Fruit fly (Drosophila melanogaster): Measurements from ENCODE around the gene Cdk12.

The Cdk12 gene

dm6 chr3L:21507354-21507928, 8.7 kb upstream of the Cdk12 start, which contains the start of the genes Glg1 and M6 (continued):
- peak; percentile 75 for TF ChIP-seq CG12155 (GFP tag; optimal IDR thresholded peaks at IDR 0.05)
- no peak for TF ChIP-seq CG7745 (tag; optimal IDR thresholded peaks at IDR 0.05)
- no peak for TF ChIP-seq CG12299 (tag; optimal IDR thresholded peaks at IDR 0.05)
- peak; percentile 51 for TF ChIP-seq Elba2 (GFP tag; optimal IDR thresholded peaks at IDR 0.05)
- TF ChIP-seq ttk (GFP tag; IDR thresholded peaks at IDR 0.05), result no peak
- no peak for TF ChIP-seq run (tag; optimal IDR thresholded peaks at IDR 0.05)
- no peak for TF ChIP-seq pan (optimal IDR thresholded peaks at IDR 0.05)
- TF ChIP-seq pan (GFP tag; optimal IDR thresholded peaks at IDR 0.05 in 1 of 2, IDR thresholded peaks at IDR 0.05 in 1 of 2), result peak in 1 of 2 experiments; percentile 43
- TF ChIP-seq ab (GFP tag; optimal IDR thresholded peaks at IDR 0.05), result peak; percentile 13
- TF ChIP-seq en (GFP tag; optimal IDR thresholded peaks at IDR 0.05), result peak; percentile 15
- no peak for TF ChIP-seq CG3726 (GFP tag; IDR thresholded peaks at IDR 0.05)
- TF ChIP-seq CG11695 (GFP tag; IDR thresholded peaks at IDR 0.05), result peak; percentile 54; the same call in 2 of the 3 replicates
- TF ChIP-seq btn (GFP tag; optimal IDR thresholded peaks at IDR 0.05), result no peak
- TF ChIP-seq tap (tag; optimal IDR thresholded peaks at IDR 0.05), result peak; percentile 18
- no peak for TF ChIP-seq gt (GFP tag; IDR thresholded peaks at IDR 0.05)
- TF ChIP-seq fd64A (GFP tag; optimal IDR thresholded peaks at IDR 0.05), result no peak
- TF ChIP-seq Aef1 (GFP tag; IDR thresholded peaks at IDR 0.05), result peak; percentile 19; the same call in 1 of the 3 replicates
- peak; percentile 41 for TF ChIP-seq Side (GFP tag; optimal IDR thresholded peaks at IDR 0.05)
- peak; percentile 55 for TF ChIP-seq CG10209 (GFP tag; optimal IDR thresholded peaks at IDR 0.05)
- no peak for TF ChIP-seq CG17612 (GFP tag; IDR thresholded peaks at IDR 0.05)
- TF ChIP-seq CG15514 (GFP tag; optimal IDR thresholded peaks at IDR 0.05), result peak; percentile 72
- TF ChIP-seq ro (GFP tag; IDR thresholded peaks at IDR 0.05), result no peak
- peak; percentile 50 for TF ChIP-seq CG16863 (GFP tag; optimal IDR thresholded peaks at IDR 0.05)
- TF ChIP-seq hkb (optimal IDR thresholded peaks at IDR 0.05), result no peak
- peak; percentile 68 for TF ChIP-seq hkb (GFP tag; IDR thresholded peaks at IDR 0.05)
- TF ChIP-seq inv (GFP tag; IDR thresholded peaks at IDR 0.05; ENCODE audit: partially characterized antibody), result peak; percentile 92
- TF ChIP-seq her (GFP tag; optimal IDR thresholded peaks at IDR 0.05), result no peak
- peak; percentile 62 for TF ChIP-seq CG8290 (GFP tag; optimal IDR thresholded peaks at IDR 0.05)
- TF ChIP-seq CG8290 (tag; optimal IDR thresholded peaks at IDR 0.05), result peak; percentile 63 to 74
- no peak for TF ChIP-seq abd-A (tag; optimal IDR thresholded peaks at IDR 0.05)
- no peak for TF ChIP-seq disco-r (GFP tag; optimal IDR thresholded peaks at IDR 0.05)
- no peak for TF ChIP-seq fru (optimal IDR thresholded peaks at IDR 0.05)
- peak; percentile 65 for TF ChIP-seq Max (GFP tag; optimal IDR thresholded peaks at IDR 0.05)
- TF ChIP-seq Nf-YC (tag; optimal IDR thresholded peaks at IDR 0.05), result peak; percentile 64
- TF ChIP-seq slou (GFP tag; optimal IDR thresholded peaks at IDR 0.05), result peak; percentile 27
- peak; percentile 92 for TF ChIP-seq CG6791 (GFP tag; IDR thresholded peaks at IDR 0.05; ENCODE audit: partially characterized antibody)
- TF ChIP-seq chif (GFP tag; optimal IDR thresholded peaks at IDR 0.05), result peak; percentile 4 to 54
- peak; percentile 51 for TF ChIP-seq gcm (GFP tag; optimal IDR thresholded peaks at IDR 0.05)
- TF ChIP-seq CG11723 (GFP tag; optimal IDR thresholded peaks at IDR 0.05), result peak; percentile 14
- TF ChIP-seq sqz (GFP tag; optimal IDR thresholded peaks at IDR 0.05), result no peak
- no peak for TF ChIP-seq CG14965 (GFP tag; optimal IDR thresholded peaks at IDR 0.05; ENCODE audit: borderline replicate concordance)
- peak; percentile 43 for TF ChIP-seq CG16815 (GFP tag; optimal IDR thresholded peaks at IDR 0.05)
- no peak for TF ChIP-seq CG10565 (GFP tag; optimal IDR thresholded peaks at IDR 0.05)
- peak; percentile 66 for TF ChIP-seq CG9215 (GFP tag; IDR thresholded peaks at IDR 0.05)
- peak; percentile 74 for TF ChIP-seq Sry-β (GFP tag; optimal IDR thresholded peaks at IDR 0.05)
- TF ChIP-seq wdn (GFP tag; IDR thresholded peaks at IDR 0.05), result peak; percentile 48; the same call in 1 of the 2 replicates
- peak; percentile 35 for TF ChIP-seq Spps (tag; optimal IDR thresholded peaks at IDR 0.05)
- TF ChIP-seq fd3F (GFP tag; optimal IDR thresholded peaks at IDR 0.05), result peak; percentile 38
- TF ChIP-seq CG3995 (GFP tag; optimal IDR thresholded peaks at IDR 0.05), result peak; percentile 80
- TF ChIP-seq Mes4 (GFP tag; optimal IDR thresholded peaks at IDR 0.05), result no peak
- TF ChIP-seq CG11398 (GFP tag; optimal IDR thresholded peaks at IDR 0.05), result no peak
- TF ChIP-seq Neu2 (GFP tag; optimal IDR thresholded peaks at IDR 0.05; ENCODE audit: borderline replicate concordance), result peak; percentile 99

All from whole organism, embryonic.